Worm (Caenorhabditis elegans): ENCODE data around the gene cwf-19L1.

ce11 chrV:6063330-6063729 is 44.3 kb upstream of the cwf-19L1 start, which contains the start of gene Y38A10A.2:
- TF ChIP-seq scrt-1 (GFP tag; IDR thresholded peaks at IDR 0.05) (no peak), ama-1 (optimal IDR thresholded peaks at IDR 0.05) (no peak), ceh-13 (GFP tag; optimal IDR thresholded peaks at IDR 0.05) (no peak), tbx-11 (GFP tag; IDR thresholded peaks at IDR 0.05) (no peak), B0310.2 (tag; optimal IDR thresholded peaks at IDR 0.05) (no peak)

Data from whole organism, early embryonic.